Worm (Caenorhabditis elegans): Measurements from ENCODE around the gene ZC262.2.

The ZC262.2 gene

DNA sequence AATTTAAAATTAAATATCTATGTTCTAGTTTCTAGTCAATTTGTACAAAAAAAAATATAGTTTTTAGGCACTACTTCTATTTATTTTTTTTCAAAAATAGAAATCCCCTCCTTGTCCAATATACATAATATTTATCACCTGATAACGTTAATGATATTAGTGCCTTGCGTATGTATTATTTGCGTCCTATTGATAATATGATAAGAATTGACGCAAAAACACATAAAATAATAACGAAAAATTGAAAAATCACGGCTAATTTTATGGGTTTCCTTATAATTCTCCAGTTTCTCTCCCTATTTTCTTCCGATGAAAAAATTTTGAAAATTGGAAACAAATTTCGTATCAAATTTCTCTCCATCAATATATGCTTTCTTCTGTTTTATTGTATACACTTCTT lies 32.1 kb upstream of the ZC262.2 start:
- TF ChIP-seq ceh-79 (tag; optimal IDR thresholded peaks at IDR 0.05) (no peak), somi-1 (GFP tag; optimal IDR thresholded peaks at IDR 0.05) (no peak), tlf-1 (GFP tag; optimal IDR thresholded peaks at IDR 0.05) (no peak), bed-2 (GFP tag; IDR thresholded peaks at IDR 0.05) (no peak), hsf-1 (GFP tag; IDR thresholded peaks at IDR 0.05) (no peak), D2030.7 (GFP tag; IDR thresholded peaks at IDR 0.05) (no peak), egl-18 (GFP tag; IDR thresholded peaks at IDR 0.05) (no peak), F39B2.1 (GFP tag; IDR thresholded peaks at IDR 0.05) (no peak), Y67H2A.10 (GFP tag; conservative IDR thresholded peaks at IDR 0.05) (no peak), efl-1 (GFP tag; optimal IDR thresholded peaks at IDR 0.05) (no peak), lin-35 (GFP tag; optimal IDR thresholded peaks at IDR 0.05) (no peak), lag-1 (GFP tag; IDR thresholded peaks at IDR 0.05) (no peak), egrh-3 (GFP tag; IDR thresholded peaks at IDR 0.05) (no peak), hlh-26 (GFP tag; conservative IDR thresholded peaks at IDR 0.05) (no peak), zim-3 (tag; optimal IDR thresholded peaks at IDR 0.05) (no peak), ceh-100 (GFP tag; IDR thresholded peaks at IDR 0.05) (no peak)

- no peak for TF ChIP-seq somi-1 (GFP tag; optimal IDR thresholded peaks at IDR 0.05)
- no peak for TF ChIP-seq dpl-1 (GFP tag; optimal IDR thresholded peaks at IDR 0.05)
- no peak for TF ChIP-seq F57A8.1 (GFP tag; optimal IDR thresholded peaks at IDR 0.05)
- TF ChIP-seq lsy-27 (tag; optimal IDR thresholded peaks at IDR 0.05; ENCODE audit: borderline replicate concordance, insufficient read depth): no peak
- TF ChIP-seq zfh-2 (GFP tag; conservative IDR thresholded peaks at IDR 0.05): no peak
- TF ChIP-seq Y79H2A.3 (GFP tag; conservative IDR thresholded peaks at IDR 0.05): no peak
- no peak for TF ChIP-seq ceh-79 (tag; optimal IDR thresholded peaks at IDR 0.05)
- no peak for TF ChIP-seq let-607 (tag; optimal IDR thresholded peaks at IDR 0.05)
- no peak for TF ChIP-seq rec-8 (tag; optimal IDR thresholded peaks at IDR 0.05)
- no peak for TF ChIP-seq sptf-2 (GFP tag; optimal IDR thresholded peaks at IDR 0.05)
- TF ChIP-seq rpc-1 (optimal IDR thresholded peaks at IDR 0.05): no peak
- no peak for TF ChIP-seq rpc-1 (tag; optimal IDR thresholded peaks at IDR 0.05)
- no peak for TF ChIP-seq hmg-20 (GFP tag; IDR thresholded peaks at IDR 0.05)
- TF ChIP-seq madf-3 (GFP tag; IDR thresholded peaks at IDR 0.05): no peak
- TF ChIP-seq hmg-1.2 (GFP tag; IDR thresholded peaks at IDR 0.05): no peak
- no peak for TF ChIP-seq F57C9.4 (tag; optimal IDR thresholded peaks at IDR 0.05)
- TF ChIP-seq D2030.7 (GFP tag; IDR thresholded peaks at IDR 0.05): no peak
- no peak for TF ChIP-seq ceh-58 (GFP tag; IDR thresholded peaks at IDR 0.05)
- TF ChIP-seq sdz-38 (tag; optimal IDR thresholded peaks at IDR 0.05): no peak
- no peak for TF ChIP-seq cebp-1 (GFP tag; IDR thresholded peaks at IDR 0.05)
- TF ChIP-seq cebp-1 (tag; optimal IDR thresholded peaks at IDR 0.05): no peak
- no peak for TF ChIP-seq B0261.1 (tag; optimal IDR thresholded peaks at IDR 0.05)
Measured at ce11 chrIII:8300860-8301396, 30.9 kb upstream of the ZC262.2 start.

ce11 chrIII:8303440-8303839 lies 28.4 kb upstream of the ZC262.2 start:
- TF ChIP-seq nfya-1 (tag; optimal IDR thresholded peaks at IDR 0.05; ENCODE audit: borderline replicate concordance, insufficient read depth) (no peak), Y56A3A.18 (GFP tag; IDR thresholded peaks at IDR 0.05) (no peak), aptf-3 (GFP tag; IDR thresholded peaks at IDR 0.05) (no peak), let-607 (tag; optimal IDR thresholded peaks at IDR 0.05) (no peak), ceh-79 (tag; optimal IDR thresholded peaks at IDR 0.05) (no peak), rcor-1 (GFP tag; IDR thresholded peaks at IDR 0.05) (no peak), hlh-26 (GFP tag; conservative IDR thresholded peaks at IDR 0.05) (no peak), mxl-1 (tag; optimal IDR thresholded peaks at IDR 0.05) (no peak), lin-54 (GFP tag; optimal IDR thresholded peaks at IDR 0.05) (no peak), F39B2.1 (GFP tag; IDR thresholded peaks at IDR 0.05) (no peak), lir-1 (GFP tag; conservative IDR thresholded peaks at IDR 0.05) (no peak), Y67H2A.10 (GFP tag; conservative IDR thresholded peaks at IDR 0.05) (no peak), hrde-1 (tag; optimal IDR thresholded peaks at IDR 0.05; ENCODE audit: borderline replicate concordance) (no peak), ZK185.1 (tag; optimal IDR thresholded peaks at IDR 0.05; ENCODE audit: poor library complexity, severe bottlenecking) (no peak), nhr-27 (tag; optimal IDR thresholded peaks at IDR 0.05) (no peak), F10E7.11 (tag; optimal IDR thresholded peaks at IDR 0.05) (no peak), attf-3 (GFP tag; conservative IDR thresholded peaks at IDR 0.05) (no peak)
